Worm (Caenorhabditis elegans) whole organism, L4 larva: Measurements from ENCODE around the gene Y59A8B.19.

Source experiments
- lin-39 ChIP-seq: fragments of 150-350 bp; optimal IDR thresholded peaks from 2 replicates; lab custom pipeline; 2014; ENCODE audit warnings: missing biosample characterization, missing genetic modification reagents, missing genetic modification characterization
- pqm-1 ChIP-seq: sonication (generic microtip); optimal IDR thresholded peaks from 2 replicates; lab custom pipeline; 2017; ENCODE audit warnings: missing biosample characterization, missing genetic modification characterization

- TF ChIP-seq lin-39 (tag; lab: Kevin White, UChicago) (no peak), pqm-1 (tag; lab: Kevin White, UChicago) (no peak)
Observed at ce11 chrV:18008680-18009079, 1.6 kb downstream of the Y59A8B.19 start.
